Fruit fly (Drosophila melanogaster): ENCODE measurements around the gene CG42718.

DNA sequence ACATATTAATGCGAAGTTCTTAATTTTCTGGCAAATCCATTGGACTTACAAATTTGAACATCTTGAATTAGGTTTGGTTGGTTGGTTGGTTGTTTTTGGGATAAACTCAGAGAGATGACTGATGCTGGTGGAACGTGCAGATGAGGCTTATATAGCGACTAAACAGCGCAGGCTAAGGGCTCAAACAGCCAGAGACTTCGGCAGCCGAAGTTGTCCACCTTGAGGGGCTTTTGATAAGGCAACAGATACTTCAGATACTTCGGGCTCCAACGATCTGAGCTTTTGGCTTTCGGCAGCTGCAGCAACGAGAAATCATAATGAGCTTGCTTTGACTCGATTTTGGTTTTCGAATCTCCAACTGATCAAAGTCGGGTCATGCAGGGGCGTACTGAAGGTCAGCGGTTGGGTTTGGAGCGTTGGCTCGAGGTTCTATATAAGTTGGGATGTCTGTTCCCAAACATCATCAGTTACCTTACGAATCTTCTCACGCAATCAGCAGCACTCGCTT is 1.6 kb downstream of the CG42718 start, which contains the start of the genes CG13041 and CG13060:
- TF ChIP-seq Myc (optimal IDR thresholded peaks at IDR 0.05) (no peak), insv (optimal IDR thresholded peaks at IDR 0.05) (no peak), ttk (optimal IDR thresholded peaks at IDR 0.05) (no peak), Sin3A (optimal IDR thresholded peaks at IDR 0.05) (no peak)
